Worm (Caenorhabditis elegans) whole organism, L3 larva: ENCODE data around the gene M7.12.

Experiments
- R02D3.7 ChIP-seq: fragments of 150-350 bp; optimal IDR thresholded peaks from 2 replicates; lab custom pipeline; 2014; ENCODE audit warnings: missing biosample characterization, missing genetic modification characterization
- unc-39 ChIP-seq: sonication (generic microtip); optimal IDR thresholded peaks from 4 replicates; lab custom pipeline; 2017; ENCODE audit warnings: missing biosample characterization, missing genetic modification characterization
- zag-1 ChIP-seq: fragments of 150-350 bp; optimal IDR thresholded peaks from 2 replicates; lab custom pipeline; 2014; ENCODE audit warnings: missing biosample characterization, missing genetic modification characterization
- ztf-4 ChIP-seq: fragments of 150-350 bp; optimal IDR thresholded peaks from 2 replicates; lab custom pipeline; 2014; ENCODE audit warnings: missing biosample characterization, missing genetic modification characterization

DNA sequence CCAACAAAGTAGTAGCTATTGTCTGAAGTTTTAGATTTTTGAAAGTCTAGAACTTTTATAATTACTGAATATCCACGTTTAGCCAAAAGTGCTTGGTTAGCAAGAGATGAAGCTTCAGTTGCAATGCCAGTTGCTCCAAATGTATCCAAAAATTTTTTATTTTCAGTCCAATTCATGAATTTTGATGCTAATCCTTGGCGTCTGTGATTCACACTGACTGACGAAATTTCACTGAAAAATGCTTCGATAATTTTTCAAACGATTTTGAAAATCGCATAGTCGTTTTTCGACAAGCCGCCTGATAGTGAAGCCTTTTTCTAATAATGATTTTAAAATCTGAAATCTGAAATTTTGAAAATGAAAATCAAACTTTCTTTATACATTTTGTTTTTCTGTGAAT is 3.7 kb downstream of the M7.12 start:
- TF ChIP-seq R02D3.7 (tag; lab: Kevin White, UChicago) (no peak), zag-1 (tag; lab: Kevin White, UChicago) (no peak), ztf-4 (tag; lab: Kevin White, UChicago) (no peak), unc-39 (tag; lab: Kevin White, UChicago) (no peak)
